Worm (Caenorhabditis elegans) whole organism, L3 larva: ENCODE results near the gene inx-5.

ENCODE experiments used
- R02D3.7 ChIP-seq: fragments of 150-350 bp; optimal IDR thresholded peaks from 2 replicates; lab custom pipeline; 2014; ENCODE audit warnings: missing biosample characterization, missing genetic modification characterization
- ZK546.5 ChIP-seq: sonication (generic microtip); optimal IDR thresholded peaks from 2 replicates; lab custom pipeline; 2017; ENCODE audit warnings: missing biosample characterization, missing genetic modification characterization
- aly-2 ChIP-seq: fragments of 150-350 bp; optimal IDR thresholded peaks from 2 replicates; lab custom pipeline; 2014; ENCODE audit warnings: missing biosample characterization, missing genetic modification characterization
- ama-1 ChIP-seq: fragments of 150-350 bp; optimal IDR thresholded peaks from 2 replicates; lab custom pipeline; 2018
- ceh-16 ChIP-seq: sonication (generic microtip); optimal IDR thresholded peaks from 2 replicates; lab custom pipeline; 2017; ENCODE audit warnings: missing biosample characterization, missing genetic modification characterization
- ceh-28 ChIP-seq: fragments of 150-350 bp; optimal IDR thresholded peaks from 2 replicates; lab custom pipeline; 2014; ENCODE audit warnings: missing biosample characterization, missing genetic modification reagents, missing genetic modification characterization
- ceh-9 ChIP-seq: sonication (generic microtip); optimal IDR thresholded peaks from 2 replicates; lab custom pipeline; 2018; ENCODE audit warnings: missing biosample characterization, missing genetic modification characterization
- egl-27 ChIP-seq: sonication (generic microtip); optimal IDR thresholded peaks from 4 replicates; lab custom pipeline; 2017; ENCODE audit warnings: missing biosample characterization, missing genetic modification reagents, missing genetic modification characterization
- egl-5 ChIP-seq: fragments of 150-350 bp; optimal IDR thresholded peaks from 2 replicates; lab custom pipeline; 2017; ENCODE audit warnings: missing biosample characterization, missing genetic modification reagents, missing genetic modification characterization, inconsistent platforms
- elt-1 ChIP-seq: fragments of 150-350 bp; optimal IDR thresholded peaks from 2 replicates; lab custom pipeline; 2014; ENCODE audit warnings: missing biosample characterization, missing genetic modification characterization
- elt-2 ChIP-seq: sonication (generic microtip); optimal IDR thresholded peaks from 2 replicates; lab custom pipeline; 2016; ENCODE audit warnings: missing genetic modification reagents, mild to moderate bottlenecking, missing genetic modification characterization, missing compliant biosample characterization
- eor-1 ChIP-seq, 2 experiments: fragments of 150-350 bp; optimal IDR thresholded peaks; 2 replicates each; lab custom pipeline; 2014 to 2018; ENCODE audit warnings: missing biosample characterization in 2 of 2, missing genetic modification characterization in 2 of 2
- fkh-10 ChIP-seq: sonication (generic microtip); optimal IDR thresholded peaks from 2 replicates; lab custom pipeline; 2017; ENCODE audit warnings: missing biosample characterization, missing genetic modification reagents, missing genetic modification characterization
- fkh-2 ChIP-seq: fragments of 150-350 bp; optimal IDR thresholded peaks from 2 replicates; lab custom pipeline; 2014; ENCODE audit warnings: missing biosample characterization, missing genetic modification reagents, missing genetic modification characterization
- hmg-11 ChIP-seq: sonication (generic microtip); optimal IDR thresholded peaks from 2 replicates; lab custom pipeline; 2016; ENCODE audit warnings: missing genetic modification characterization, missing compliant biosample characterization
- lsy-12 ChIP-seq: sonication (generic microtip); optimal IDR thresholded peaks from 2 replicates; lab custom pipeline; 2016; ENCODE audit warnings: mild to moderate bottlenecking, missing genetic modification characterization, missing compliant biosample characterization
- mdl-1 ChIP-seq: fragments of 150-350 bp; optimal IDR thresholded peaks from 2 replicates; lab custom pipeline; 2014; ENCODE audit warnings: missing biosample characterization, missing genetic modification characterization
- nfya-1 ChIP-seq: sonication (generic microtip); optimal IDR thresholded peaks from 2 replicates; lab custom pipeline; 2017; ENCODE audit warnings: missing genetic modification characterization, mild to moderate bottlenecking, missing compliant biosample characterization, antibody characterized with exemption, moderate library complexity; ENCODE audit not compliant: insufficient read depth
- nhr-237 ChIP-seq: fragments of 150-350 bp; optimal IDR thresholded peaks from 2 replicates; lab custom pipeline; 2014; ENCODE audit warnings: missing biosample characterization, missing genetic modification characterization
- nhr-25 ChIP-seq: sonication (generic microtip); optimal IDR thresholded peaks from 2 replicates; lab custom pipeline; 2017; ENCODE audit warnings: missing biosample characterization, missing genetic modification characterization
- nhr-28 ChIP-seq: fragments of 150-350 bp; optimal IDR thresholded peaks from 2 replicates; lab custom pipeline; 2014; ENCODE audit warnings: missing biosample characterization, missing genetic modification characterization
- nhr-43 ChIP-seq: sonication (generic microtip); optimal IDR thresholded peaks from 2 replicates; lab custom pipeline; 2016; ENCODE audit warnings: mild to moderate bottlenecking, missing genetic modification characterization, missing compliant biosample characterization; ENCODE audit not compliant: poor library complexity, severe bottlenecking
- nhr-67 ChIP-seq: fragments of 150-350 bp; optimal IDR thresholded peaks from 2 replicates; lab custom pipeline; 2014; ENCODE audit warnings: missing biosample characterization, missing genetic modification characterization
- nhr-76 ChIP-seq: fragments of 150-350 bp; sonication (generic microtip); optimal IDR thresholded peaks from 5 replicates; lab custom pipeline; 2014; ENCODE audit warnings: missing biosample characterization, missing genetic modification characterization
- nhr-77 ChIP-seq: fragments of 150-350 bp; optimal IDR thresholded peaks from 2 replicates; lab custom pipeline; 2014; ENCODE audit warnings: missing biosample characterization, missing genetic modification characterization
- pha-4 ChIP-seq: fragments of 150-350 bp; optimal IDR thresholded peaks from 2 replicates; lab custom pipeline; 2014; ENCODE audit warnings: missing biosample characterization, missing genetic modification reagents, missing genetic modification characterization
- sea-2 ChIP-seq: fragments of 150-350 bp; sonication (generic microtip); optimal IDR thresholded peaks from 4 replicates; lab custom pipeline; 2014; ENCODE audit warnings: missing biosample characterization, missing genetic modification reagents, missing genetic modification characterization
- skn-1 ChIP-seq: fragments of 150-350 bp; optimal IDR thresholded peaks from 2 replicates; lab custom pipeline; 2014; ENCODE audit warnings: missing biosample characterization, missing genetic modification characterization
- snpc-4 ChIP-seq: fragments of 150-350 bp; optimal IDR thresholded peaks from 2 replicates; lab custom pipeline; 2014; ENCODE audit warnings: missing biosample characterization, missing genetic modification characterization
- unc-62 ChIP-seq: fragments of 150-350 bp; sonication (generic microtip); optimal IDR thresholded peaks from 4 replicates; lab custom pipeline; 2014; ENCODE audit warnings: missing biosample characterization, missing genetic modification reagents, missing genetic modification characterization
- zag-1 ChIP-seq: fragments of 150-350 bp; optimal IDR thresholded peaks from 2 replicates; lab custom pipeline; 2014; ENCODE audit warnings: missing biosample characterization, missing genetic modification characterization
- ztf-4 ChIP-seq: fragments of 150-350 bp; optimal IDR thresholded peaks from 2 replicates; lab custom pipeline; 2014; ENCODE audit warnings: missing biosample characterization, missing genetic modification characterization

Gene inx-5

DNA sequence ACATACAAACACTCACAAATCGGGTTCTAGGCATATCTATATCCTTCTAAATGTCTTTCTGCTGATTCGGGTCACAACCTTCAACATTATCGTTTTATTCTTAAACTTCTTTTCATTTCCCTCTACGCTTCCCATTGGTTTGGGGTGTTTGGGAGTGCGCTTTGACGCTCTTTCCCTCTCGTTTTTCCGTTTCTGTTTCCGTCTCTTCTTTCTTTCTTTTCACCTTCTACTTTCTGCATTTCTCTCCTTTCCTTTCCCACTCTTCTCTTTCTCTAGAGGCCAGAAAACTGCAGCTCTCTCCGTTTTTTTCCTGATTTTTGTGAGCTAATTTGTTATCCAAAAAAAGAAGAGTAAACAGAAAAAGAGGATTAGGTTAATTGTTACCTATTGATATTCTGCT is 25.9 kb downstream of the inx-5 start:
- peak; percentile 42 for TF ChIP-seq hmg-11 (tag; lab: Kevin White, UChicago)
- peak; percentile 9 for TF ChIP-seq pha-4
- peak; percentile 60 for TF ChIP-seq nfya-1 (tag; lab: Kevin White, UChicago)
- TF ChIP-seq mdl-1 (tag; lab: Kevin White, UChicago) = no peak
- no peak for TF ChIP-seq egl-5 (tag; lab: Kevin White, UChicago)
- TF ChIP-seq eor-1 (tag; optimal IDR thresholded peaks at IDR 0.05; lab: Kevin White, UChicago) = no peak
- no peak for TF ChIP-seq nhr-43 (tag; lab: Kevin White, UChicago)
- no peak for TF ChIP-seq elt-2
- TF ChIP-seq ama-1 (lab: Kevin White, UChicago) = no peak
- no peak for TF ChIP-seq R02D3.7 (tag; lab: Kevin White, UChicago)

DNA sequence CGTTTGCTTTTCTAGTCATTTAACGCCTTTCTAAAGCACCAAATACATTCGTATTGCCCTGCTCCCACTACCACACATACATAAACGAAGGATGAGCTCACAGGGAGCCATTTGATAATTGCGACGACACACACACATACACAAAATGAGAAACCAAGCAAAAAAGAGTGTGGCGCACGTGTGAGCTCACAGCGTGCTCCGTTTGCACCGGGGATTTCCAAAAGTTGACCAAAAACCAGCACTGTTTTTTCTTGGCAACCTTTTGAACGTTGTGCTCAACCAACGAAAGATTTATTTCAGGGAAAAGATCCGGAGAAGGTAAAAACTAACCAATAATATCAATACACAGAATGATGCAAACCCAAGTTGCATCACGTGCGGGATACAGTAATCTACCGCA is 27.3 kb downstream of the inx-5 start, which contains the start of gene ksr-1:
ksr-1 (plus strand) TSS at position 301 of the 400 bp plus-strand sequence.
- TF ChIP-seq ceh-16 (tag; lab: Kevin White, UChicago) (no peak), hmg-11 (tag; lab: Kevin White, UChicago) (no peak), fkh-2 (tag; lab: Kevin White, UChicago) (no peak)

- TF ChIP-seq egl-27 (tag; lab: Kevin White, UChicago) (no peak), aly-2 (tag; lab: Kevin White, UChicago) (no peak), pha-4 (peak; percentile 35), nhr-43 (tag; lab: Kevin White, UChicago) (no peak)
Observed at ce11 chrX:8273496-8273895, 28.7 kb downstream of the inx-5 start.

DNA sequence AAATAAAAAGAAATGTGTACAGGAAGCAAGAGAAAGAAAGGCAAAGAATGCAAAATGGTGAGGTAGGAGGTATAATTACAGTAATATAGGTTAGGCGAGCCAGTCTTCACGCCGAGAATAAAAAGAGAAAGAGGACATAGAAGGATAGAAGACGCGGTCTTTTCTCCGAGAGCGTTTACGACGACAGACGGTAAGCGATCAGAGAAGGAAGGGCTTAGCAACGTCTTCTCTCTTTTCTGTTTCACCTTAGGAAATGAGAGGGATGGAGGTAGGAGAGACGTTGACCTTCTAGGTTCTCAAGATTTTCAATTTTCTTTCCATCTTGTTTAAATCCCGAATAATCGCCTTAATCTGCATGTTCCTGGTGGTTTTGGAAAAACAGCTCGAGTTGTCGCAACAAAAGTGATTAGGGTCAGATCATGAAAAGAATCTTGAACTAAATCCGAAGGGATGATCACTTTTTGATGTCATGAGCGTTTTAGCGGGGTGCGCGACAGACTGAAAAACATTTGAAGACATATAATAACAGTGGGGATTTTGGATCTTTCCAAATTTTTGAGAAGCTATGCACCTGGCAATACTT is 31.1 kb downstream of the inx-5 start, which contains the start of gene cutl-29:
cutl-29 (minus strand) TSS at position 51 of the 583 bp plus-strand sequence.
- TF ChIP-seq egl-27 (tag; lab: Kevin White, UChicago) (no peak), R02D3.7 (tag; lab: Kevin White, UChicago) (no peak), nhr-25 (tag; lab: Kevin White, UChicago) (no peak), sea-2 (GFP tag; lab: Kevin White, UChicago) (no peak), snpc-4 (tag; lab: Kevin White, UChicago) (no peak), nhr-76 (no peak), zag-1 (tag; lab: Kevin White, UChicago) (no peak), mdl-1 (tag; lab: Kevin White, UChicago) (no peak)

- TF ChIP-seq fkh-10 (GFP tag; lab: Kevin White, UChicago) (no peak), ceh-28 (no peak), ceh-9 (no peak), skn-1 (tag; lab: Kevin White, UChicago) (no peak), sea-2 (GFP tag; lab: Kevin White, UChicago) (no peak), ztf-4 (tag; lab: Kevin White, UChicago) (no peak), nhr-76 (no peak), elt-1 (tag; lab: Kevin White, UChicago) (no peak), mdl-1 (tag; lab: Kevin White, UChicago) (no peak), nhr-77 (no peak), nhr-67 (no peak), nhr-28 (tag; lab: Kevin White, UChicago) (no peak), R02D3.7 (tag; lab: Kevin White, UChicago) (no peak), nfya-1 (tag; lab: Kevin White, UChicago) (no peak), pha-4 (no peak), eor-1 (tag; optimal IDR thresholded peaks at IDR 0.05; lab: Kevin White, UChicago) (no peak), ZK546.5 (tag; lab: Kevin White, UChicago) (no peak), lsy-12 (tag; lab: Kevin White, UChicago) (no peak), unc-62 (GFP tag; lab: Kevin White, UChicago) (no peak), nhr-237 (tag; lab: Kevin White, UChicago) (no peak)
Observed at ce11 chrX:8268083-8268482, 34.1 kb downstream of the inx-5 start.
